In the genomic region with DNA sequence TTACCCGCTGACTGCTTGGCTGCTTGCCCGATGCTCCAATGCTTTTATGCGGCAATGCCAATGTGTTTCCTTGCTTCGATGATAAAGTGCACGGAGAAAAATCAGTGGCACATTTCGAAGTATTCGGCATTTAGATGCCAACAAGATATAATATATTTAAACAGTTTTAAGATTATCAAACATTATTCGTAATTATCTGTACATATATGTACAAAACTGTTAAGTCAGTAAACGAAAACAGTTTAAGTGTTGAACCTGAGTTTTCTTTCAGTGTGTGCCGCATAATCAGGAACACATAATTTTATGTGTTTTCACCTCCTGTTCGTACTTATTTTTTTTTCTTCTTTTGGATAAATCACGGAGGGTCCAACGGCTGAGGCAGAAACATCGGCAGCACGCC, we compare ENCODE assay signal across 3 fruit fly cellular contexts.
A peak's percentile ranks its signal among the peaks of the same experiment; 100 is the strongest.
TF ChIP-seq lines count a peak whose summit lies in the region.

No protein-coding gene starts in this region.

TF ChIP-seq in whole organism, embryonic, 481 proteins besides CTCF, POLR2A, EP300 and RAD21 (continued from another document and continues in another):
- TF ChIP-seq gsb-n (tag; optimal IDR thresholded peaks at IDR 0.05; lab: Kevin White, UChicago) (peak; percentile 25), CG8924 (tag; optimal IDR thresholded peaks at IDR 0.05; lab: Kevin White, UChicago) (peak; percentile 9), Xbp1 (GFP tag; optimal IDR thresholded peaks at IDR 0.05; lab: Kevin White, UChicago) (peak; percentile 7), lmd (GFP tag; IDR thresholded peaks at IDR 0.05; lab: Robert Waterston, UW) (peak; percentile 32; the same call in 1 of the 2 replicates), onecut (GFP tag; IDR thresholded peaks at IDR 0.05; lab: Robert Waterston, UW) (no peak), Blimp-1 (GFP tag; optimal IDR thresholded peaks at IDR 0.05; lab: Kevin White, UChicago) (peak; percentile 42), CG31441 (GFP tag; IDR thresholded peaks at IDR 0.05; lab: Robert Waterston, UW) (peak; percentile 47; the same call in 1 of the 2 replicates), Sry-β (GFP tag; optimal IDR thresholded peaks at IDR 0.05; lab: Kevin White, UChicago) (no peak), PHDP (tag; optimal IDR thresholded peaks at IDR 0.05; lab: Kevin White, UChicago) (peak; percentile 3), D (optimal IDR thresholded peaks at IDR 0.05; lab: Kevin White, UChicago) (no peak), D (GFP tag; optimal IDR thresholded peaks at IDR 0.05; lab: Kevin White, UChicago) (peak; percentile 47), CG15696 (tag; optimal IDR thresholded peaks at IDR 0.05; lab: Kevin White, UChicago) (peak; percentile 47), CG17328 (GFP tag; IDR thresholded peaks at IDR 0.05; lab: Robert Waterston, UW) (0 out of 2 replicates have a peak, but pooled peaks have one; percentile 48), CG9727 (GFP tag; optimal IDR thresholded peaks at IDR 0.05; lab: Kevin White, UChicago) (peak; percentile 48), Ssrp (tag; optimal IDR thresholded peaks at IDR 0.05; lab: Kevin White, UChicago) (peak; percentile 25), crc (GFP tag; optimal IDR thresholded peaks at IDR 0.05; lab: Kevin White, UChicago) (no peak), fd96Cb (tag; optimal IDR thresholded peaks at IDR 0.05; lab: Kevin White, UChicago) (peak; percentile 22), nmo (GFP tag; optimal IDR thresholded peaks at IDR 0.05; lab: Kevin White, UChicago) (peak; percentile 34), HLHmδ (GFP tag; optimal IDR thresholded peaks at IDR 0.05; lab: Kevin White, UChicago) (no peak), Usf (GFP tag; optimal IDR thresholded peaks at IDR 0.05; lab: Kevin White, UChicago) (peak; percentile 6), CG6689 (GFP tag; IDR thresholded peaks at IDR 0.05; lab: Robert Waterston, UW) (peak; percentile 48; the same call in 1 of the 2 replicates), sqz (GFP tag; optimal IDR thresholded peaks at IDR 0.05; lab: Kevin White, UChicago) (peak; percentile 17), gcm2 (GFP tag; optimal IDR thresholded peaks at IDR 0.05; lab: Kevin White, UChicago) (no peak), zf30C (GFP tag; optimal IDR thresholded peaks at IDR 0.05; lab: Kevin White, UChicago) (peak; percentile 55), CG8388 (GFP tag; optimal IDR thresholded peaks at IDR 0.05; lab: Kevin White, UChicago) (peak; percentile 35), unpg (GFP tag; optimal IDR thresholded peaks at IDR 0.05; lab: Kevin White, UChicago) (peak; percentile 18), CG11504 (tag; optimal IDR thresholded peaks at IDR 0.05; lab: Kevin White, UChicago) (peak; percentile 41), CG14710 (tag; optimal IDR thresholded peaks at IDR 0.05; lab: Kevin White, UChicago) (peak; percentile 54), CG10267 (tag; optimal IDR thresholded peaks at IDR 0.05; lab: Kevin White, UChicago) (peak; percentile 33), grau (tag; optimal IDR thresholded peaks at IDR 0.05; lab: Kevin White, UChicago) (peak; percentile 17), CG10979 (tag; optimal IDR thresholded peaks at IDR 0.05; lab: Kevin White, UChicago) (peak; percentile 63), dan (GFP tag; IDR thresholded peaks at IDR 0.05; lab: Robert Waterston, UW) (0 out of 2 replicates have a peak, but pooled peaks have one; percentile 11), CG9797 (GFP tag; optimal IDR thresholded peaks at IDR 0.05; lab: Kevin White, UChicago) (no peak), CG1603 (tag; optimal IDR thresholded peaks at IDR 0.05; lab: Kevin White, UChicago) (peak; percentile 56), CG6254 (GFP tag; optimal IDR thresholded peaks at IDR 0.05; lab: Kevin White, UChicago) (peak; percentile 12), CG2678 (tag; optimal IDR thresholded peaks at IDR 0.05; lab: Kevin White, UChicago) (peak; percentile 27), CG18262 (tag; optimal IDR thresholded peaks at IDR 0.05; lab: Kevin White, UChicago) (peak; percentile 57), CG34422 (GFP tag; IDR thresholded peaks at IDR 0.05; lab: Robert Waterston, UW) (no peak), CG13775 (GFP tag; optimal IDR thresholded peaks at IDR 0.05; lab: Kevin White, UChicago) (peak; percentile 7), prd (optimal IDR thresholded peaks at IDR 0.05; lab: Kevin White, UChicago) (no peak), prd (GFP tag; IDR thresholded peaks at IDR 0.05; lab: Robert Waterston, UW) (peak; percentile 56; the same call in 2 of the 3 replicates)

TF ChIP-seq in whole organism, prepupa, 60 proteins besides CTCF, POLR2A, EP300 and RAD21 (continued from another document):
- TF ChIP-seq topi (GFP tag; optimal IDR thresholded peaks at IDR 0.05; lab: Kevin White, UChicago) = peak; percentile 56
- TF ChIP-seq CG6854 (GFP tag; optimal IDR thresholded peaks at IDR 0.05; lab: Kevin White, UChicago) = no peak
- peak; percentile 44 for TF ChIP-seq CG6808 (GFP tag; optimal IDR thresholded peaks at IDR 0.05; lab: Kevin White, UChicago)
- TF ChIP-seq CG6163 (GFP tag; IDR thresholded peaks at IDR 0.05; lab: Robert Waterston, UW) = peak; percentile 49; the same call in 2 of the 3 replicates
- TF ChIP-seq Smox (GFP tag; optimal IDR thresholded peaks at IDR 0.05; lab: Kevin White, UChicago) = peak; percentile 27
- TF ChIP-seq CG6276 (GFP tag; optimal IDR thresholded peaks at IDR 0.05; lab: Kevin White, UChicago) = no peak
- TF ChIP-seq CG32006 (GFP tag; optimal IDR thresholded peaks at IDR 0.05; lab: Kevin White, UChicago) = peak; percentile 18
- TF ChIP-seq Ets96B (tag; optimal IDR thresholded peaks at IDR 0.05; lab: Kevin White, UChicago) = peak; percentile 29
- no peak for TF ChIP-seq CG8319 (GFP tag; optimal IDR thresholded peaks at IDR 0.05; lab: Kevin White, UChicago)
- TF ChIP-seq pdm3 (GFP tag; optimal IDR thresholded peaks at IDR 0.05; lab: Kevin White, UChicago) = peak; percentile 43
- peak; percentile 33 for TF ChIP-seq lz (GFP tag; optimal IDR thresholded peaks at IDR 0.05; lab: Kevin White, UChicago)
- TF ChIP-seq CG11294 (GFP tag; IDR thresholded peaks at IDR 0.05; lab: Robert Waterston, UW) = no peak
- peak; percentile 25 for TF ChIP-seq CG1621 (tag; optimal IDR thresholded peaks at IDR 0.05; lab: Kevin White, UChicago)
- no peak for TF ChIP-seq Lpt (GFP tag; optimal IDR thresholded peaks at IDR 0.05; lab: Kevin White, UChicago)
- TF ChIP-seq net (GFP tag; optimal IDR thresholded peaks at IDR 0.05; lab: Kevin White, UChicago) = peak; percentile 7
- peak; percentile 79 for TF ChIP-seq Eip78C (GFP tag; lab: Kevin White, UChicago)
- peak; percentile 32 for TF ChIP-seq CG3032 (tag; optimal IDR thresholded peaks at IDR 0.05; lab: Kevin White, UChicago)
- peak; percentile 14 to 17 for TF ChIP-seq ss (GFP tag; optimal IDR thresholded peaks at IDR 0.05; lab: Kevin White, UChicago)
- TF ChIP-seq Eip93F (GFP tag; optimal IDR thresholded peaks at IDR 0.05; lab: Kevin White, UChicago) = no peak
- peak; percentile 51 for TF ChIP-seq CG3919 (GFP tag; optimal IDR thresholded peaks at IDR 0.05; lab: Kevin White, UChicago)
- peak; percentile 21; the same call in 1 of the 2 replicates for TF ChIP-seq CG15336 (GFP tag; IDR thresholded peaks at IDR 0.05; lab: Robert Waterston, UW)
- TF ChIP-seq Hr38 (GFP tag; optimal IDR thresholded peaks at IDR 0.05; lab: Kevin White, UChicago) = no peak
- no peak for TF ChIP-seq Sox14 (GFP tag; optimal IDR thresholded peaks at IDR 0.05; lab: Kevin White, UChicago)
- TF ChIP-seq CG11762 (GFP tag; optimal IDR thresholded peaks at IDR 0.05; lab: Kevin White, UChicago; ENCODE audit: insufficient read depth) = no peak
- TF ChIP-seq CG34406 (GFP tag; optimal IDR thresholded peaks at IDR 0.05; lab: Kevin White, UChicago) = peak; percentile 9
- TF ChIP-seq vri (GFP tag; optimal IDR thresholded peaks at IDR 0.05; lab: Kevin White, UChicago) = no peak
- TF ChIP-seq spab (GFP tag; optimal IDR thresholded peaks at IDR 0.05; lab: Kevin White, UChicago) = peak; percentile 21
- peak; percentile 29 for TF ChIP-seq dsx (GFP tag; optimal IDR thresholded peaks at IDR 0.05; lab: Kevin White, UChicago; ENCODE audit: poor library complexity, severe bottlenecking)
- no peak for TF ChIP-seq CG4318 (GFP tag; optimal IDR thresholded peaks at IDR 0.05; lab: Kevin White, UChicago)
- TF ChIP-seq CG11902 (GFP tag; optimal IDR thresholded peaks at IDR 0.05; lab: Kevin White, UChicago) = no peak
- TF ChIP-seq fd59A (GFP tag; optimal IDR thresholded peaks at IDR 0.05; lab: Kevin White, UChicago) = peak; percentile 15
- no peak for TF ChIP-seq Sox15 (GFP tag; optimal IDR thresholded peaks at IDR 0.05; lab: Kevin White, UChicago)
- TF ChIP-seq fkh (GFP tag; optimal IDR thresholded peaks at IDR 0.05; lab: Kevin White, UChicago) = no peak
- no peak for TF ChIP-seq Blimp-1 (GFP tag; optimal IDR thresholded peaks at IDR 0.05; lab: Kevin White, UChicago)
TF ChIP-seq in whole organism, prepupa: peak in this region for 36.

TF ChIP-seq in whole organism, wandering third instar larva, 38 proteins besides CTCF, POLR2A, EP300 and RAD21 (continued from another document):
- no peak for TF ChIP-seq Rel (GFP tag; optimal IDR thresholded peaks at IDR 0.05; lab: Kevin White, UChicago)
- TF ChIP-seq Rel (tag; optimal IDR thresholded peaks at IDR 0.05; lab: Kevin White, UChicago) = no peak
- TF ChIP-seq sv (GFP tag; optimal IDR thresholded peaks at IDR 0.05; lab: Kevin White, UChicago) = no peak
- no peak for TF ChIP-seq brk (GFP tag; optimal IDR thresholded peaks at IDR 0.05; lab: Kevin White, UChicago)
- peak; percentile 40 for TF ChIP-seq HLH106 (tag; optimal IDR thresholded peaks at IDR 0.05; lab: Kevin White, UChicago)
- TF ChIP-seq Hr78 (GFP tag; optimal IDR thresholded peaks at IDR 0.05; lab: Kevin White, UChicago) = no peak
- TF ChIP-seq Hr83 (GFP tag; optimal IDR thresholded peaks at IDR 0.05; lab: Kevin White, UChicago; ENCODE audit: poor library complexity, severe bottlenecking) = no peak
- no peak for TF ChIP-seq Hnf4 (GFP tag; optimal IDR thresholded peaks at IDR 0.05; lab: Kevin White, UChicago)
